Worm (Caenorhabditis elegans) whole organism, L4 larva: Measurements from ENCODE around the gene Y67H2A.7.

Experiments
- F37D6.2 ChIP-seq: sonication (generic microtip); optimal IDR thresholded peaks from 2 replicates; lab custom pipeline; 2016; ENCODE audit warnings: mild to moderate bottlenecking, missing genetic modification characterization, missing compliant biosample characterization
- ama-1 ChIP-seq: fragments of 150-350 bp; optimal IDR thresholded peaks from 2 replicates; lab custom pipeline; 2014; ENCODE audit warnings: inconsistent platforms, mixed read lengths
- egl-27 ChIP-seq: sonication (generic microtip); optimal IDR thresholded peaks from 3 replicates; lab custom pipeline; 2017; ENCODE audit warnings: missing biosample characterization, missing genetic modification reagents, missing genetic modification characterization
- fkh-10 ChIP-seq: fragments of 150-350 bp; optimal IDR thresholded peaks from 2 replicates; lab custom pipeline; 2014; ENCODE audit warnings: missing biosample characterization, missing genetic modification reagents, missing genetic modification characterization
- fos-1 ChIP-seq: fragments of 150-350 bp; optimal IDR thresholded peaks from 2 replicates; lab custom pipeline; 2014; ENCODE audit warnings: missing biosample characterization, missing genetic modification characterization
- hlh-30 ChIP-seq: sonication (generic microtip); optimal IDR thresholded peaks from 2 replicates; lab custom pipeline; 2017; ENCODE audit warnings: antibody characterized with exemption, mild to moderate bottlenecking, missing genetic modification characterization, missing compliant biosample characterization; ENCODE audit not compliant: insufficient read depth
- jun-1 ChIP-seq: fragments of 150-350 bp; optimal IDR thresholded peaks from 2 replicates; lab custom pipeline; 2014; ENCODE audit warnings: missing biosample characterization, missing genetic modification reagents, missing genetic modification characterization
- lin-38 ChIP-seq: fragments of 200-800 bp; sonication (Bioruptor generic); IDR thresholded peaks from 2 replicates; pipeline ENCODE4 v1.3.6; 2022; ENCODE audit warnings: missing genetic modification reagents, missing genetic modification characterization, missing compliant biosample characterization
- nhr-41 ChIP-seq: fragments of 200-800 bp; sonication (Bioruptor generic); IDR thresholded peaks from 2 replicates; pipeline ENCODE4 v1.3.6; 2022; ENCODE audit warnings: missing genetic modification reagents, missing genetic modification characterization, missing compliant biosample characterization
- nhr-77 ChIP-seq: fragments of 150-350 bp; optimal IDR thresholded peaks from 2 replicates; lab custom pipeline; 2014; ENCODE audit warnings: missing biosample characterization, missing genetic modification characterization
- pha-4 ChIP-seq, 2 experiments: fragments of 150-350 bp in 1 of 2; fragments of 200-800 bp in 1 of 2; sonication (Bioruptor generic) in 1 of 2; IDR thresholded peaks in 1 of 2; optimal IDR thresholded peaks in 1 of 2; 2 replicates each; pipeline versions ENCODE4 v1.3.6 to Lab custom; 2014 to 2022; ENCODE audit warnings: missing genetic modification characterization in 2 of 2, missing genetic modification reagents in 2 of 2, missing biosample characterization in 1 of 2, missing compliant biosample characterization in 1 of 2
- spr-3 ChIP-seq: fragments of 200-800 bp; sonication (Bioruptor generic); optimal IDR thresholded peaks from 2 replicates; lab custom pipeline; 2018; ENCODE audit warnings: mild to moderate bottlenecking, missing genetic modification characterization, missing compliant biosample characterization
- zag-1 ChIP-seq: fragments of 150-350 bp; optimal IDR thresholded peaks from 2 replicates; lab custom pipeline; 2014; ENCODE audit warnings: missing biosample characterization, missing genetic modification characterization
- ztf-11 ChIP-seq: fragments of 150-350 bp; optimal IDR thresholded peaks from 2 replicates; lab custom pipeline; 2014; ENCODE audit warnings: missing biosample characterization, missing genetic modification characterization

DNA sequence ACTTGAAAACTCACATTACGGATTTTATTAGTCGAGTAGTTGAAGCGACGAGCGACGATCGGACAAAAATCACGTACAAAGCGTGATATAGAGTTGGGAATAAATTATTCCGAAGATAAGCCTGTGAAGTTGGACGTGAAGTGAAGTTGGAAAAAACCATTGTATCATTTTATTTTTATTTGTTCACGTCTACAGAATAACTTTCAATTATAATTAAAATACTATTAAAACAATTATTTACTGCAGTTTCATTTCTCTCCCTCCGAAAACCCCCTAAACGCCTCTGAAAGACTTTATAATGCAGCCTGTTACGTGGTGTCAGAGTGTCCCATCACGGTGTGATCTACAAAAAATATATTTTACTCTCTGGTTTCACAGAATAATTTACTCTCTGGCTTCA lies 56.6 kb downstream of the Y67H2A.7 start, which contains the start of gene Y62E10A.3:
- TF ChIP-seq egl-27 (tag; lab: Kevin White, UChicago) (no peak), lin-38 (GFP tag; lab: Robert Waterston, UW) (no peak), nhr-77 (tag; lab: Kevin White, UChicago) (no peak), ztf-11 (no peak), fkh-10 (GFP tag; lab: Kevin White, UChicago) (no peak), fos-1 (tag; lab: Kevin White, UChicago) (no peak), nhr-41 (GFP tag; lab: Robert Waterston, UW) (no peak), spr-3 (GFP tag; lab: Kevin White, UChicago) (no peak), F37D6.2 (tag; lab: Kevin White, UChicago) (no peak), zag-1 (no peak), hlh-30 (tag; lab: Kevin White, UChicago) (no peak), pha-4 (GFP tag; IDR thresholded peaks at IDR 0.05; lab: Robert Waterston, UW) (no peak), pha-4 (tag; optimal IDR thresholded peaks at IDR 0.05; lab: Kevin White, UChicago) (no peak), ama-1 (lab: Kevin White, UChicago) (no peak), jun-1 (no peak)
